Worm (Caenorhabditis elegans): ENCODE data around the gene C24H11.1.

DNA sequence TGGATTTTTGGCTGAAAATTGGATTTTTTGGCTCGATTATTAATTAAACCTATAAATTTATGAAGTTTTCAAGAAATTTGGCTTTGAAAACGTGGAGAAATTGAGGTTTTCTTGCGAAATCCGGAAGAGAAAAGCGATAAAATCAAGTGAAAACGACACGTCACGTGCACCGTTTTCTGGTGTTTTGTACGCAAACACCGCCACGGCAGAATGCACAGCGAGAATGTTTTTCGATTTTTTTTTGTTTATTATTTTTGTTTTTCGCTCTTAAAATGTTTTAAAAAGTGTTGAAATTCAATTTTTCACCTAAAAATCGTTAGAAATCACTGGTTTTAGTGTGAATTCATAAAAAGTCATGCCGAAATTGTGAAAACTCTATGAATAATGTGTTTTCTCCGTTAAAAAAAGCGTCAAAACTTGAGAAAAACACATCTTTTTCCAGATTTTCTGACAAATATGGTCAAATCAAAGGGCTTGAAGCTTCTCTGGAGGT lies 12.9 kb upstream of the C24H11.1 start, which contains the start of gene immp-1:
- TF ChIP-seq ama-1 (optimal IDR thresholded peaks at IDR 0.05): no peak
- TF ChIP-seq sma-9 (GFP tag; optimal IDR thresholded peaks at IDR 0.05): no peak
- TF ChIP-seq sma-9 (tag; optimal IDR thresholded peaks at IDR 0.05): no peak
- no peak for TF ChIP-seq nhr-77 (tag; optimal IDR thresholded peaks at IDR 0.05)
- TF ChIP-seq unc-39 (tag; optimal IDR thresholded peaks at IDR 0.05): no peak
- TF ChIP-seq egl-27 (tag; optimal IDR thresholded peaks at IDR 0.05): no peak
- no peak for TF ChIP-seq lin-13 (GFP tag; optimal IDR thresholded peaks at IDR 0.05)
- no peak for TF ChIP-seq snpc-4 (tag; optimal IDR thresholded peaks at IDR 0.05)
- no peak for TF ChIP-seq lin-39 (tag; optimal IDR thresholded peaks at IDR 0.05)
